Worm (Caenorhabditis elegans) whole organism, late embryonic: ENCODE data around the gene F28C10.3.

Source experiments
- K09A11.1 ChIP-seq: sonication (generic microtip); optimal IDR thresholded peaks from 2 replicates; lab custom pipeline; 2017; ENCODE audit warnings: antibody characterized with exemption, mild to moderate bottlenecking, missing genetic modification characterization, missing compliant biosample characterization; ENCODE audit not compliant: insufficient read depth
- ets-4 ChIP-seq: sonication (generic microtip); optimal IDR thresholded peaks from 2 replicates; lab custom pipeline; 2016; ENCODE audit warnings: missing genetic modification characterization, missing compliant biosample characterization
- hlh-30 ChIP-seq: sonication (generic microtip); optimal IDR thresholded peaks from 2 replicates; lab custom pipeline; 2017; ENCODE audit warnings: antibody characterized with exemption, missing genetic modification characterization, missing compliant biosample characterization; ENCODE audit not compliant: insufficient read depth
- madf-2 ChIP-seq: sonication (generic microtip); optimal IDR thresholded peaks from 2 replicates; lab custom pipeline; 2017; ENCODE audit warnings: missing genetic modification characterization, missing compliant biosample characterization
- pax-1 ChIP-seq: fragments of 150-350 bp; optimal IDR thresholded peaks from 2 replicates; lab custom pipeline; 2014; ENCODE audit warnings: missing biosample characterization, missing genetic modification characterization
- sdc-2 ChIP-seq: sonication (generic microtip); optimal IDR thresholded peaks from 2 replicates; lab custom pipeline; 2016; ENCODE audit warnings: missing genotype, missing genetic modification characterization, missing compliant biosample characterization
- zip-5 ChIP-seq: sonication (generic microtip); optimal IDR thresholded peaks from 2 replicates; lab custom pipeline; 2016; ENCODE audit warnings: missing genetic modification characterization, missing compliant biosample characterization

ce11 chrX:514023-514422 lies 21.6 kb downstream of the F28C10.3 start:
- TF ChIP-seq sdc-2 (tag; lab: Kevin White, UChicago) (no peak), pax-1 (tag; lab: Kevin White, UChicago) (no peak), K09A11.1 (tag; lab: Kevin White, UChicago) (no peak), zip-5 (tag; lab: Kevin White, UChicago) (no peak), madf-2 (tag; lab: Kevin White, UChicago) (no peak), hlh-30 (tag; lab: Kevin White, UChicago) (no peak), ets-4 (tag; lab: Kevin White, UChicago) (no peak)
